Fruit fly (Drosophila melanogaster): ENCODE data around the gene Aduk.

The Aduk gene

dm6 chr3R:9351415-9352379 is 17.2 kb upstream of the Aduk start (continued):
- TF ChIP-seq D (optimal IDR thresholded peaks at IDR 0.05) (no peak), D (GFP tag; optimal IDR thresholded peaks at IDR 0.05) (peak; percentile 31), Ets97D (GFP tag; optimal IDR thresholded peaks at IDR 0.05) (no peak), otp (GFP tag; IDR thresholded peaks at IDR 0.05) (no peak), CG14014 (GFP tag; IDR thresholded peaks at IDR 0.05) (no peak), CG3838 (GFP tag; optimal IDR thresholded peaks at IDR 0.05) (peak; percentile 31), CG15601 (tag; optimal IDR thresholded peaks at IDR 0.05) (no peak), Sox100B (GFP tag; optimal IDR thresholded peaks at IDR 0.05) (peak; percentile 28), CG10565 (GFP tag; optimal IDR thresholded peaks at IDR 0.05) (no peak), trem (tag; optimal IDR thresholded peaks at IDR 0.05) (no peak), CG13287 (GFP tag; IDR thresholded peaks at IDR 0.05; ENCODE audit: partially characterized antibody) (no peak), disco-r (GFP tag; optimal IDR thresholded peaks at IDR 0.05) (peak; percentile 29), CG32767 (GFP tag; IDR thresholded peaks at IDR 0.05) (no peak), Bgb (GFP tag; IDR thresholded peaks at IDR 0.05; ENCODE audit: partially characterized antibody) (no peak), CG17802 (tag; optimal IDR thresholded peaks at IDR 0.05) (no peak), CoRest (tag; optimal IDR thresholded peaks at IDR 0.05) (peak; percentile 71), CG9932 (GFP tag; IDR thresholded peaks at IDR 0.05) (no peak), CG4424 (GFP tag; optimal IDR thresholded peaks at IDR 0.05) (peak; percentile 51), az2 (GFP tag; optimal IDR thresholded peaks at IDR 0.05) (peak; percentile 59), mld (GFP tag; IDR thresholded peaks at IDR 0.05; ENCODE audit: partially characterized antibody) (no peak), phol (tag; optimal IDR thresholded peaks at IDR 0.05) (peak; percentile 47), gcm (GFP tag; optimal IDR thresholded peaks at IDR 0.05) (no peak), Nf-YA (GFP tag; IDR thresholded peaks at IDR 0.05) (no peak), odd (GFP tag; optimal IDR thresholded peaks at IDR 0.05) (peak; percentile 13), vnd (GFP tag; IDR thresholded peaks at IDR 0.05; ENCODE audit: partially characterized antibody) (no peak), jigr1 (GFP tag; IDR thresholded peaks at IDR 0.05) (no peak), sug (tag; optimal IDR thresholded peaks at IDR 0.05) (peak; percentile 70), Blimp-1 (GFP tag; optimal IDR thresholded peaks at IDR 0.05) (peak; percentile 39), Fer1 (GFP tag; optimal IDR thresholded peaks at IDR 0.05) (peak; percentile 76), Rfx (GFP tag; IDR thresholded peaks at IDR 0.05) (no peak), salm (tag; optimal IDR thresholded peaks at IDR 0.05) (no peak), Mad (GFP tag; optimal IDR thresholded peaks at IDR 0.05) (no peak), ssp (GFP tag; IDR thresholded peaks at IDR 0.05) (no peak), fd64A (GFP tag; optimal IDR thresholded peaks at IDR 0.05) (no peak), mam (GFP tag; optimal IDR thresholded peaks at IDR 0.05) (peak; percentile 70), CG9437 (GFP tag; optimal IDR thresholded peaks at IDR 0.05) (peak; percentile 52), ac (GFP tag; optimal IDR thresholded peaks at IDR 0.05) (no peak), lab (GFP tag; optimal IDR thresholded peaks at IDR 0.05) (peak; percentile 88), stwl (tag; optimal IDR thresholded peaks at IDR 0.05) (no peak), tna (GFP tag; IDR thresholded peaks at IDR 0.05; ENCODE audit: partially characterized antibody) (no peak), CG5953 (GFP tag; IDR thresholded peaks at IDR 0.05) (no peak), sim (GFP tag; IDR thresholded peaks at IDR 0.05) (no peak), Antp (GFP tag; optimal IDR thresholded peaks at IDR 0.05) (peak; percentile 1), cwo (GFP tag; optimal IDR thresholded peaks at IDR 0.05) (peak; percentile 87), CG10543 (GFP tag; optimal IDR thresholded peaks at IDR 0.05) (peak; percentile 91), CG14441 (GFP tag; IDR thresholded peaks at IDR 0.05) (no peak), CG14860 (GFP tag; IDR thresholded peaks at IDR 0.05; ENCODE audit: partially characterized antibody) (no peak), Dip2 (GFP tag; IDR thresholded peaks at IDR 0.05) (no peak)

All from whole organism, embryonic.